Fruit fly (Drosophila melanogaster) whole organism, wandering third instar larva: Measurements from ENCODE around the gene CG45067.

Experiments
- Abd-B ChIP-seq: fragments of >200 bp; optimal IDR thresholded peaks from 2 replicates; lab custom pipeline; 2017; ENCODE audit warnings: missing biosample characterization, missing genetic modification characterization
- CrebA ChIP-seq: fragments of 200-800 bp; sonication (Bioruptor generic); optimal IDR thresholded peaks from 2 replicates; lab custom pipeline; 2016; ENCODE audit warnings: missing biosample characterization, mild to moderate bottlenecking, missing genetic modification characterization, borderline replicate concordance
- Hnf4 ChIP-seq: fragments of 200-800 bp; sonication (Bioruptor generic); optimal IDR thresholded peaks from 2 replicates; lab custom pipeline; 2016; ENCODE audit warnings: missing biosample characterization, mild to moderate bottlenecking, missing genetic modification characterization
- Myc ChIP-seq: fragments of >200 bp; optimal IDR thresholded peaks from 2 replicates; lab custom pipeline; 2017
- OdsH ChIP-seq: fragments of 200-800 bp; sonication (Bioruptor generic); optimal IDR thresholded peaks from 2 replicates; lab custom pipeline; 2016; ENCODE audit warnings: missing biosample characterization, mild to moderate bottlenecking, missing genetic modification characterization
- foxo ChIP-seq, 2 experiments: fragments of 200-800 bp; sonication (Bioruptor generic); optimal IDR thresholded peaks; 2 replicates in 1 of 2; 3 replicates in 1 of 2; lab custom pipeline; 2016 to 2017; ENCODE audit warnings: missing biosample characterization in 2 of 2, missing genetic modification characterization in 2 of 2
- h ChIP-seq: fragments of 200-800 bp; sonication (Bioruptor generic); optimal IDR thresholded peaks from 3 replicates; lab custom pipeline; 2016; ENCODE audit warnings: missing biosample characterization, mild to moderate bottlenecking, missing genetic modification characterization
- lola ChIP-seq: fragments of >200 bp; optimal IDR thresholded peaks from 2 replicates; lab custom pipeline; 2017; ENCODE audit warnings: missing biosample characterization, missing genetic modification characterization
- pan ChIP-seq: fragments of >200 bp; optimal IDR thresholded peaks from 2 replicates; lab custom pipeline; 2017
- psq ChIP-seq: fragments of 200-800 bp; sonication (Bioruptor generic); optimal IDR thresholded peaks from 3 replicates; lab custom pipeline; 2017; ENCODE audit warnings: missing biosample characterization, mild to moderate bottlenecking, missing genetic modification characterization, moderate library complexity

DNA sequence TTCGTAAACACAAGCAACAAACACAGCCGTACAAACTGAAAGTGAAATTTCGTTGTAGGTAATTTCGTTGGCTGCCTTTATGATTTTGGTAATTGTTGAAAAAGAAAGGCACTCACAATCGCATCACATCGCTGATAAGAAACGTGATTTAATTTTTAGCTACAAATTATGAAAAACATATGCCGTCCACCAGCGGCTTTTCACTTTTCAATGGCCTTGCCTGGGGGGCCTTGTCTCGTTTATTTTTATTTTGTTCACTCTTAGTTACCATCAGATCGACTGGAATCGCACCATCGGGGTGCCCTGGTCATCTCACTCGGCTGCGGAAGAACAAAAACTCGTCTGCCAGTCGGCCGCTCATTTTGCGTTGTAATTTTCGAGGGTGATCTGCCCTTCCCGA, 5.3 kb downstream of the CG45067 start:
- TF ChIP-seq psq = no peak
- no peak for TF ChIP-seq h
- TF ChIP-seq OdsH (GFP tag; lab: Kevin White, UChicago) = no peak
- no peak for TF ChIP-seq Abd-B (GFP tag; lab: Kevin White, UChicago)
- no peak for TF ChIP-seq Hnf4 (GFP tag; lab: Kevin White, UChicago)
- no peak for TF ChIP-seq CrebA (GFP tag; lab: Kevin White, UChicago)
- no peak for TF ChIP-seq pan (lab: Kevin White, UChicago)
- no peak for TF ChIP-seq foxo (GFP tag; optimal IDR thresholded peaks at IDR 0.05; lab: Kevin White, UChicago)
- TF ChIP-seq Myc (lab: Kevin White, UChicago) = no peak
- no peak for TF ChIP-seq lola (GFP tag; lab: Kevin White, UChicago)
